Worm (Caenorhabditis elegans): Measurements from ENCODE around the gene F18G5.1.

DNA sequence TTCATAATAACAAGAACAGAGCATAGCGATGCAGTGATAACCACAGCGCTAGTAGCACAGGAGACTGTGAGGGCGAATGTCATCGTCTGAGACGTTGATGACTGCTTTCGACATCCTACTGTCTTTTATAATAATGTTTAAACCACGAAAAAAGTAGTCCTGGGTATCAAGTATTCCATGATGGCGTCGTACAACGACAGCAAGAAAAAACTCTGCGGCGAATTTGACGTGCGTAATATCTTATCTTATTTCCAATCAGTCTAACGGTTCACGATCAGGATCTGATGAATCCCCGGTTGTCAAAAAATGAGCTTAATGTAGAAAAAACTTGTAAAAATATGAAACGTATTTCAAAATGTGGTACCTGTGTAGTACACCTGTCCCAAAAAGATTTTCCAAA is 25.1 kb upstream of the F18G5.1 start, which contains the start of gene col-175:
- TF ChIP-seq zag-1 (tag; optimal IDR thresholded peaks at IDR 0.05) (no peak), xbp-1 (tag; optimal IDR thresholded peaks at IDR 0.05) (no peak), snu-23 (GFP tag; optimal IDR thresholded peaks at IDR 0.05) (no peak), fkh-10 (GFP tag; optimal IDR thresholded peaks at IDR 0.05) (no peak), unc-98 (GFP tag; IDR thresholded peaks at IDR 0.05) (no peak), ets-5 (GFP tag; IDR thresholded peaks at IDR 0.05) (no peak), nhr-237 (tag; optimal IDR thresholded peaks at IDR 0.05) (no peak), elt-3 (tag; optimal IDR thresholded peaks at IDR 0.05) (no peak), lin-13 (GFP tag; optimal IDR thresholded peaks at IDR 0.05) (no peak), nhr-47 (tag; optimal IDR thresholded peaks at IDR 0.05) (no peak), ces-1 (GFP tag; optimal IDR thresholded peaks at IDR 0.05) (no peak), grh-1 (GFP tag; IDR thresholded peaks at IDR 0.05) (no peak), ama-1 (optimal IDR thresholded peaks at IDR 0.05) (no peak), sptf-1 (tag; optimal IDR thresholded peaks at IDR 0.05) (no peak)

All from whole organism, L1 larva.